Fruit fly (Drosophila melanogaster) whole organism, prepupa: ENCODE measurements around the gene CG12481.
A peak's percentile ranks its signal among the peaks of the same experiment; 100 is the strongest.

Source experiments
- Blimp-1 ChIP-seq: fragments of 200-800 bp; sonication (Bioruptor generic); optimal IDR thresholded peaks from 3 replicates; lab custom pipeline; 2017; ENCODE audit warnings: missing biosample characterization, missing genetic modification characterization, mild to moderate bottlenecking, moderate library complexity, missing genetic modification reagents
- CG10631 ChIP-seq: fragments of 200-800 bp; sonication (Bioruptor generic); optimal IDR thresholded peaks from 2 replicates; lab custom pipeline; 2016; ENCODE audit warnings: missing biosample characterization, missing genetic modification characterization
- CG10669 ChIP-seq: fragments of 200-800 bp; sonication (Bioruptor generic); optimal IDR thresholded peaks from 3 replicates; lab custom pipeline; 2018; ENCODE audit warnings: missing biosample characterization, mild to moderate bottlenecking, missing genetic modification characterization, moderate library complexity
- CG11294 ChIP-seq: fragments of 200-800 bp; sonication (Bioruptor generic); IDR thresholded peaks from 2 replicates; pipeline ENCODE4 v1.3.6; 2022; ENCODE audit warnings: missing biosample characterization, missing genetic modification characterization
- CG11902 ChIP-seq: fragments of 200-800 bp; sonication (Bioruptor generic); optimal IDR thresholded peaks from 3 replicates; lab custom pipeline; 2016; ENCODE audit warnings: missing biosample characterization, missing genetic modification characterization
- CG15336 ChIP-seq: fragments of 200-800 bp; sonication (Bioruptor generic); IDR thresholded peaks from 2 replicates; pipeline ENCODE4 v1.3.6; 2022; ENCODE audit warnings: missing biosample characterization, missing genetic modification characterization
- CG1621 ChIP-seq: fragments of 200-800 bp; sonication (Bioruptor generic); optimal IDR thresholded peaks from 3 replicates; lab custom pipeline; 2018; ENCODE audit warnings: missing biosample characterization, mild to moderate bottlenecking, missing genetic modification characterization
- CG16779 ChIP-seq: fragments of 200-800 bp; sonication (Bioruptor generic); optimal IDR thresholded peaks from 3 replicates; lab custom pipeline; 2017; ENCODE audit warnings: missing biosample characterization, mild to moderate bottlenecking, missing genetic modification characterization
- CG31627 ChIP-seq: fragments of 200-800 bp; sonication (Bioruptor generic); optimal IDR thresholded peaks from 3 replicates; lab custom pipeline; 2016; ENCODE audit warnings: missing biosample characterization, missing genetic modification characterization
- CG32006 ChIP-seq: fragments of 200-800 bp; sonication (Bioruptor generic); optimal IDR thresholded peaks from 3 replicates; lab custom pipeline; 2017; ENCODE audit warnings: missing biosample characterization, mild to moderate bottlenecking, missing genetic modification characterization
- CG4318 ChIP-seq: fragments of 200-800 bp; sonication (Bioruptor generic); optimal IDR thresholded peaks from 3 replicates; lab custom pipeline; 2017; ENCODE audit warnings: missing biosample characterization, mild to moderate bottlenecking, missing genetic modification characterization
- CG6163 ChIP-seq: fragments of 200-800 bp; sonication (Bioruptor generic); IDR thresholded peaks from 3 replicates; pipeline ENCODE4 v1.3.6; 2022; ENCODE audit warnings: missing biosample characterization, missing genetic modification characterization
- CG6792 ChIP-seq: fragments of 200-800 bp; sonication (Bioruptor generic); optimal IDR thresholded peaks from 3 replicates; lab custom pipeline; 2016; ENCODE audit warnings: missing biosample characterization, missing genetic modification characterization
- CG6808 ChIP-seq: fragments of 200-800 bp; sonication (Bioruptor generic); optimal IDR thresholded peaks from 3 replicates; lab custom pipeline; 2017; ENCODE audit warnings: missing biosample characterization, missing genetic modification characterization, mild to moderate bottlenecking, moderate library complexity, missing genetic modification reagents
- CG6854 ChIP-seq: fragments of 200-800 bp; sonication (Bioruptor generic); optimal IDR thresholded peaks from 2 replicates; lab custom pipeline; 2017; ENCODE audit warnings: missing biosample characterization, mild to moderate bottlenecking, missing genetic modification characterization
- CG7368 ChIP-seq: fragments of 200-800 bp; sonication (Bioruptor generic); optimal IDR thresholded peaks from 3 replicates; lab custom pipeline; 2016; ENCODE audit warnings: missing biosample characterization, missing genetic modification characterization
- CG8119 ChIP-seq: fragments of 200-800 bp; sonication (Bioruptor generic); IDR thresholded peaks from 3 replicates; pipeline ENCODE4 v1.3.6; 2022; ENCODE audit warnings: missing biosample characterization, missing genetic modification characterization
- CG8319 ChIP-seq: fragments of 200-800 bp; sonication (Bioruptor generic); optimal IDR thresholded peaks from 3 replicates; lab custom pipeline; 2016; ENCODE audit warnings: missing biosample characterization, missing genetic modification characterization
- CG8632 ChIP-seq: fragments of 200-800 bp; sonication (Bioruptor generic); optimal IDR thresholded peaks from 3 replicates; lab custom pipeline; 2016; ENCODE audit warnings: missing biosample characterization, missing genetic modification characterization
- CG9139 ChIP-seq: fragments of 200-800 bp; sonication (Bioruptor generic); optimal IDR thresholded peaks from 3 replicates; lab custom pipeline; 2017; ENCODE audit warnings: missing biosample characterization, mild to moderate bottlenecking, missing genetic modification characterization
- Eip75B ChIP-seq: fragments of 200-800 bp; sonication (Bioruptor generic); optimal IDR thresholded peaks from 3 replicates; lab custom pipeline; 2016; ENCODE audit warnings: missing biosample characterization, missing genetic modification characterization
- Eip78C ChIP-seq: fragments of 200-800 bp; sonication (Bioruptor generic); peaks from one replicate; lab custom pipeline; 2016; ENCODE audit warnings: missing biosample characterization, missing genetic modification characterization
- Ets21C ChIP-seq: fragments of 200-800 bp; sonication (Bioruptor generic); optimal IDR thresholded peaks from 3 replicates; lab custom pipeline; 2016; ENCODE audit warnings: missing biosample characterization, missing genetic modification characterization
- Ets96B ChIP-seq: fragments of 200-800 bp; optimal IDR thresholded peaks from 2 replicates; lab custom pipeline; 2019; ENCODE audit warnings: missing biosample characterization, mild to moderate bottlenecking, missing genetic modification characterization, moderate library complexity
- Gug ChIP-seq: fragments of 200-800 bp; sonication (Bioruptor generic); IDR thresholded peaks from 2 replicates; pipeline ENCODE4 v1.3.6; 2022; ENCODE audit warnings: missing biosample characterization, missing genetic modification characterization
- Hr38 ChIP-seq: sonication (Bioruptor generic); optimal IDR thresholded peaks from 2 replicates; lab custom pipeline; 2016; ENCODE audit warnings: missing biosample characterization, missing genetic modification characterization
- Hr4 ChIP-seq: fragments of 200-800 bp; sonication (Bioruptor generic); optimal IDR thresholded peaks from 3 replicates; lab custom pipeline; 2016; ENCODE audit warnings: missing biosample characterization, missing genetic modification characterization
- Lpt ChIP-seq: fragments of 200-800 bp; sonication (Bioruptor generic); optimal IDR thresholded peaks from 3 replicates; lab custom pipeline; 2016; ENCODE audit warnings: missing biosample characterization, missing genetic modification characterization
- Met ChIP-seq: fragments of 200-800 bp; sonication (Bioruptor generic); optimal IDR thresholded peaks from 3 replicates; lab custom pipeline; 2016; ENCODE audit warnings: missing biosample characterization, missing genetic modification characterization
- OdsH ChIP-seq: fragments of 200-800 bp; sonication (Bioruptor generic); optimal IDR thresholded peaks from 3 replicates; lab custom pipeline; 2016; ENCODE audit warnings: missing biosample characterization, missing genetic modification characterization
- Smox ChIP-seq: fragments of 200-800 bp; sonication (Bioruptor generic); optimal IDR thresholded peaks from 3 replicates; lab custom pipeline; 2016; ENCODE audit warnings: missing biosample characterization, missing genetic modification characterization
- Sox102F ChIP-seq: fragments of 200-800 bp; sonication (Bioruptor generic); optimal IDR thresholded peaks from 2 replicates; lab custom pipeline; 2016; ENCODE audit warnings: missing biosample characterization, mild to moderate bottlenecking, missing genetic modification characterization
- Sox15 ChIP-seq: fragments of 200-800 bp; sonication (Bioruptor generic); optimal IDR thresholded peaks from 3 replicates; lab custom pipeline; 2016; ENCODE audit warnings: missing biosample characterization, missing genetic modification characterization
- acj6 ChIP-seq: fragments of 200-800 bp; sonication (Bioruptor generic); optimal IDR thresholded peaks from 3 replicates; lab custom pipeline; 2016; ENCODE audit warnings: missing biosample characterization, missing genetic modification characterization
- cyc ChIP-seq: fragments of 200-800 bp; sonication (Bioruptor generic); optimal IDR thresholded peaks from 3 replicates; lab custom pipeline; 2016; ENCODE audit warnings: missing biosample characterization, missing genetic modification characterization
- dac ChIP-seq: fragments of 200-800 bp; sonication (Bioruptor generic); optimal IDR thresholded peaks from 2 replicates; lab custom pipeline; 2017; ENCODE audit warnings: missing biosample characterization, mild to moderate bottlenecking, missing genetic modification characterization
- dsx ChIP-seq: fragments of 200-800 bp; optimal IDR thresholded peaks from 3 replicates; lab custom pipeline; 2019; ENCODE audit warnings: missing biosample characterization, mild to moderate bottlenecking, missing genetic modification characterization, moderate library complexity; ENCODE audit not compliant: poor library complexity, severe bottlenecking
- eg ChIP-seq: fragments of 200-800 bp; sonication (Bioruptor generic); IDR thresholded peaks from 3 replicates; pipeline ENCODE4 v1.3.6; 2022; ENCODE audit warnings: missing biosample characterization, missing genetic modification characterization
- esn ChIP-seq: fragments of 200-800 bp; sonication (Bioruptor generic); optimal IDR thresholded peaks from 2 replicates; lab custom pipeline; 2016; ENCODE audit warnings: missing biosample characterization, mild to moderate bottlenecking, missing genetic modification characterization, moderate library complexity
- fd59A ChIP-seq: fragments of 200-800 bp; sonication (Bioruptor generic); optimal IDR thresholded peaks from 2 replicates; lab custom pipeline; 2017; ENCODE audit warnings: missing biosample characterization, mild to moderate bottlenecking, missing genetic modification characterization, missing genetic modification reagents
- fd85E ChIP-seq: fragments of 200-800 bp; sonication (Bioruptor generic); optimal IDR thresholded peaks from 3 replicates; lab custom pipeline; 2016; ENCODE audit warnings: missing biosample characterization, missing genetic modification characterization
- fkh ChIP-seq: fragments of 200-800 bp; sonication (Bioruptor generic); optimal IDR thresholded peaks from 3 replicates; lab custom pipeline; 2017; ENCODE audit warnings: missing biosample characterization, mild to moderate bottlenecking, missing genetic modification characterization, moderate library complexity
- lz ChIP-seq: fragments of 200-800 bp; sonication (Bioruptor generic); optimal IDR thresholded peaks from 3 replicates; lab custom pipeline; 2016; ENCODE audit warnings: missing biosample characterization, missing genetic modification characterization
- net ChIP-seq: fragments of 200-800 bp; sonication (Bioruptor generic); optimal IDR thresholded peaks from 3 replicates; lab custom pipeline; 2016; ENCODE audit warnings: missing biosample characterization, missing genetic modification characterization
- pdm3 ChIP-seq: fragments of 200-800 bp; sonication (Bioruptor generic); optimal IDR thresholded peaks from 3 replicates; lab custom pipeline; 2016; ENCODE audit warnings: missing biosample characterization, missing genetic modification characterization
- spab ChIP-seq: fragments of 200-800 bp; sonication (Bioruptor generic); optimal IDR thresholded peaks from 2 replicates; lab custom pipeline; 2017; ENCODE audit warnings: missing biosample characterization, mild to moderate bottlenecking, missing genetic modification characterization, missing genetic modification reagents
- ss ChIP-seq, 2 experiments: fragments of 200-800 bp; sonication (Bioruptor generic); optimal IDR thresholded peaks; 2 replicates in 1 of 2; 3 replicates in 1 of 2; lab custom pipeline; 2017 to 2018; ENCODE audit warnings: mild to moderate bottlenecking in 2 of 2, missing biosample characterization in 2 of 2, missing genetic modification characterization in 2 of 2, moderate library complexity in 1 of 2
- topi ChIP-seq: fragments of 200-800 bp; sonication (Bioruptor generic); optimal IDR thresholded peaks from 3 replicates; lab custom pipeline; 2016; ENCODE audit warnings: missing biosample characterization, missing genetic modification characterization

The CG12481 gene

DNA sequence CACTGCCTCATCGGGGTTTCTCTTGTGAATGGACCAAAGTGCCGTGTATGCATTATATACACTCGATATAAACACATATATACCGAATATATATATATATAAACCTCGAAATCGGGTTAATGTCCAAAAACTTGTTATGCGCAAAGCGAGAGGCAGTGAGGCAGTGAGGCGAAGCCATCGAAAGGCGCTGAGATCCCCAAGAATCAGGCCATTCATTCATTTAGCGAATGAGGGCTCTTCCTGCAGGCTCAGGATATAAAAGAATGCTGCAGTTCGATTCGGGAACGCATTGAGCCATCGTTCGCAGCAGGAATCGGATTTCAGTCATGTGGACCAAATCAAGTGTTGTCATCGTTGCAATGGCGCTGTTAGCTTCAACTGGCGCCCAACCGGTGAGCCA is at the start of gene CG12481:
CG12481 (plus strand) TSS at position 301 of the 400 bp plus-strand sequence.
- TF ChIP-seq esn = no peak
- TF ChIP-seq dac (GFP tag; lab: Kevin White, UChicago) = no peak
- TF ChIP-seq Gug = no peak
- TF ChIP-seq Lpt (GFP tag; lab: Kevin White, UChicago) = no peak
- TF ChIP-seq lz = no peak
- no peak for TF ChIP-seq acj6 (GFP tag; lab: Kevin White, UChicago)
- no peak for TF ChIP-seq CG6854 (GFP tag; lab: Kevin White, UChicago)
- no peak for TF ChIP-seq CG6792 (GFP tag; lab: Kevin White, UChicago)
- TF ChIP-seq CG8319 (GFP tag; lab: Kevin White, UChicago) = no peak
- no peak for TF ChIP-seq Ets96B (tag; lab: Kevin White, UChicago)
- no peak for TF ChIP-seq net (GFP tag; lab: Kevin White, UChicago)
- TF ChIP-seq CG6808 (GFP tag; lab: Kevin White, UChicago) = no peak
- no peak for TF ChIP-seq spab (GFP tag; lab: Kevin White, UChicago)
- no peak for TF ChIP-seq cyc

DNA sequence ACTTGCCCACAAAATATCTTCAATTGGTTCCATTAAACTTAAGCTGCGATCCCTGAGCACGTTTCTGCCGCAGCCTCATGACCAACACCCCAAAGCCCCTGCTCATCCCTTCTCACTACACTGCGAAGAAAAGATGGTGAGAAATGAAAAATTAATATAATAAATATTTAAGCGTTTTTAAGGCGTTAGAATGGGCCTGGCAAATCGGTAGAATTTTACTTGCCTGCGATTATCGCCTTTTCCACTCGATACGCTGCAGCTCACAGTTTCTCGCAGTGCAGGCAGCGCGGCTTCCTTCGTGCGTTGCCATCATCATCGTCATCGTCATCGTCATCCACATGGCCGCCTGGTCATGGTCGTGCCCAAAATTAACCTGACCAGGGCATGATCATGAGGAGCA is 38.9 kb upstream of the CG12481 start:
- TF ChIP-seq CG11294 (GFP tag; lab: Robert Waterston, UW) (no peak), fd59A (no peak), CG9139 (GFP tag; lab: Kevin White, UChicago) (no peak), pdm3 (peak; percentile 42), CG7368 (GFP tag; lab: Kevin White, UChicago) (no peak), ss (GFP tag; optimal IDR thresholded peaks at IDR 0.05; lab: Kevin White, UChicago) (no peak), CG6163 (peak; percentile 33; the same call in 2 of the 3 replicates), CG6854 (GFP tag; lab: Kevin White, UChicago) (no peak), CG6792 (GFP tag; lab: Kevin White, UChicago) (no peak), CG16779 (no peak), CG15336 (GFP tag; lab: Robert Waterston, UW) (peak; percentile 24; the same call in 1 of the 2 replicates), CG8632 (no peak), dac (GFP tag; lab: Kevin White, UChicago) (no peak), Sox15 (GFP tag; lab: Kevin White, UChicago) (no peak), esn (peak; percentile 16), Eip75B (GFP tag; lab: Kevin White, UChicago) (peak; percentile 12), eg (GFP tag; lab: Robert Waterston, UW) (0 out of 3 replicates have a peak, but pooled peaks have one; percentile 29), Blimp-1 (no peak), net (GFP tag; lab: Kevin White, UChicago) (peak; percentile 22), CG11902 (GFP tag; lab: Kevin White, UChicago) (no peak), CG8319 (GFP tag; lab: Kevin White, UChicago) (no peak), Lpt (GFP tag; lab: Kevin White, UChicago) (peak; percentile 10), CG4318 (no peak), OdsH (GFP tag; lab: Kevin White, UChicago) (peak; percentile 33), Hr4 (GFP tag; lab: Kevin White, UChicago) (no peak), spab (GFP tag; lab: Kevin White, UChicago) (no peak), Hr38 (GFP tag; lab: Kevin White, UChicago) (no peak), Gug (peak; percentile 30; the same call in 1 of the 2 replicates), Ets96B (tag; lab: Kevin White, UChicago) (peak; percentile 24), CG10669 (GFP tag; lab: Kevin White, UChicago) (no peak), Ets21C (no peak), Met (peak; percentile 45), CG31627 (peak; percentile 20), CG1621 (tag; lab: Kevin White, UChicago) (no peak), cyc (peak; percentile 14), CG10631 (GFP tag; lab: Kevin White, UChicago) (peak; percentile 60), CG8119 (0 out of 3 replicates have a peak, but pooled peaks have one; percentile 33), dsx (GFP tag; lab: Kevin White, UChicago) (peak; percentile 6), Smox (GFP tag; lab: Kevin White, UChicago) (peak; percentile 18), Eip78C (GFP tag; lab: Kevin White, UChicago) (peak; percentile 79), CG6808 (GFP tag; lab: Kevin White, UChicago) (no peak), fkh (GFP tag; lab: Kevin White, UChicago) (no peak), topi (GFP tag; lab: Kevin White, UChicago) (peak; percentile 25), Sox102F (GFP tag; lab: Kevin White, UChicago) (no peak), fd85E (no peak), CG32006 (GFP tag; lab: Kevin White, UChicago) (peak; percentile 39)
